Fruit fly (Drosophila melanogaster): ENCODE results near the gene Tdrd3.

Tdrd3 gene

dm6 chr3L:14779289-14779688 lies 7.3 kb upstream of the Tdrd3 start (continued):
- TF ChIP-seq CG15514 (GFP tag; optimal IDR thresholded peaks at IDR 0.05), result no peak
- peak; percentile 25 for TF ChIP-seq D19B (GFP tag; optimal IDR thresholded peaks at IDR 0.05)
- TF ChIP-seq CG9215 (GFP tag; IDR thresholded peaks at IDR 0.05), result no peak
- no peak for TF ChIP-seq Xbp1 (GFP tag; optimal IDR thresholded peaks at IDR 0.05)
- TF ChIP-seq CG12104 (GFP tag; optimal IDR thresholded peaks at IDR 0.05), result no peak
- no peak for TF ChIP-seq kah (GFP tag; optimal IDR thresholded peaks at IDR 0.05)
- no peak for TF ChIP-seq sna (GFP tag; IDR thresholded peaks at IDR 0.05; ENCODE audit: partially characterized antibody)
- TF ChIP-seq CG6791 (GFP tag; IDR thresholded peaks at IDR 0.05; ENCODE audit: partially characterized antibody), result no peak
- no peak for TF ChIP-seq CG13296 (GFP tag; optimal IDR thresholded peaks at IDR 0.05)
- no peak for TF ChIP-seq CG10366 (GFP tag; IDR thresholded peaks at IDR 0.05)
- no peak for TF ChIP-seq her (GFP tag; optimal IDR thresholded peaks at IDR 0.05)
- TF ChIP-seq Ada2b (GFP tag; IDR thresholded peaks at IDR 0.05), result no peak
- TF ChIP-seq vnd (GFP tag; IDR thresholded peaks at IDR 0.05; ENCODE audit: partially characterized antibody), result 0 out of 3 replicates have a peak, but pooled peaks have one; percentile 22
- TF ChIP-seq Sry-β (GFP tag; optimal IDR thresholded peaks at IDR 0.05), result no peak
- peak; percentile 5 for TF ChIP-seq CG12769 (tag; optimal IDR thresholded peaks at IDR 0.05)
- no peak for TF ChIP-seq B-H2 (GFP tag; optimal IDR thresholded peaks at IDR 0.05)
- 0 out of 4 replicates have a peak, but pooled peaks have one; percentile 67 for TF ChIP-seq chinmo (GFP tag; IDR thresholded peaks at IDR 0.05; ENCODE audit: partially characterized antibody)
- no peak for TF ChIP-seq CG8944 (GFP tag; optimal IDR thresholded peaks at IDR 0.05)
- no peak for TF ChIP-seq Hmr (GFP tag; optimal IDR thresholded peaks at IDR 0.05)
- TF ChIP-seq Aef1 (GFP tag; IDR thresholded peaks at IDR 0.05), result no peak
- TF ChIP-seq Hr78 (GFP tag; optimal IDR thresholded peaks at IDR 0.05), result peak in 1 of 2 experiments; percentile 64
- no peak for TF ChIP-seq HLHmδ (GFP tag; optimal IDR thresholded peaks at IDR 0.05)
- TF ChIP-seq CG6765 (GFP tag; optimal IDR thresholded peaks at IDR 0.05), result no peak
- no peak for TF ChIP-seq lab (GFP tag; optimal IDR thresholded peaks at IDR 0.05)
- peak; percentile 3 for TF ChIP-seq CG2678 (tag; optimal IDR thresholded peaks at IDR 0.05)
- no peak for TF ChIP-seq z (GFP tag; IDR thresholded peaks at IDR 0.05)
- peak; percentile 10 for TF ChIP-seq exex (tag; optimal IDR thresholded peaks at IDR 0.05)
- TF ChIP-seq sug (tag; optimal IDR thresholded peaks at IDR 0.05), result peak; percentile 96
- no peak for TF ChIP-seq Max (GFP tag; optimal IDR thresholded peaks at IDR 0.05)
- TF ChIP-seq CG34376 (GFP tag; optimal IDR thresholded peaks at IDR 0.05), result peak; percentile 50
- TF ChIP-seq fd96Cb (tag; optimal IDR thresholded peaks at IDR 0.05), result no peak
- no peak for TF ChIP-seq Atf3 (GFP tag; optimal IDR thresholded peaks at IDR 0.05)
- no peak for TF ChIP-seq peb (GFP tag; IDR thresholded peaks at IDR 0.05)
- no peak for TF ChIP-seq CG30403 (GFP tag; optimal IDR thresholded peaks at IDR 0.05)
- no peak for TF ChIP-seq GATAe (GFP tag; conservative IDR thresholded peaks at IDR 0.05)
- no peak for TF ChIP-seq BEAF-32 (GFP tag; optimal IDR thresholded peaks at IDR 0.05)
- no peak for TF ChIP-seq CG31441 (GFP tag; IDR thresholded peaks at IDR 0.05)
- no peak for TF ChIP-seq Stat92E (GFP tag; optimal IDR thresholded peaks at IDR 0.05)
- TF ChIP-seq schlank (tag; optimal IDR thresholded peaks at IDR 0.05), result no peak
- TF ChIP-seq CG8765 (GFP tag; IDR thresholded peaks at IDR 0.05), result no peak
- TF ChIP-seq pan (optimal IDR thresholded peaks at IDR 0.05), result no peak
- TF ChIP-seq pan (GFP tag; optimal IDR thresholded peaks at IDR 0.05 in 1 of 2, IDR thresholded peaks at IDR 0.05 in 1 of 2), result no peak
- TF ChIP-seq Bgb (GFP tag; IDR thresholded peaks at IDR 0.05; ENCODE audit: partially characterized antibody), result no peak
- no peak for TF ChIP-seq CG1233 (GFP tag; optimal IDR thresholded peaks at IDR 0.05)
- no peak for TF ChIP-seq tin (GFP tag; optimal IDR thresholded peaks at IDR 0.05)
- TF ChIP-seq HmgD (GFP tag; optimal IDR thresholded peaks at IDR 0.05), result no peak
